Fruit fly (Drosophila melanogaster) Kc167 (cell line): ENCODE measurements around the gene Scm.

Source experiments
- Myc ChIP-seq: fragments of >200 bp; optimal IDR thresholded peaks from 2 replicates; lab custom pipeline; 2017; ENCODE audit warnings: missing external identifiers
- Sin3A ChIP-seq: fragments of >200 bp; optimal IDR thresholded peaks from 2 replicates; lab custom pipeline; 2018; ENCODE audit warnings: missing external identifiers
- h ChIP-seq: fragments of >200 bp; optimal IDR thresholded peaks from 3 replicates; lab custom pipeline; 2018; ENCODE audit warnings: missing external identifiers
- insv ChIP-seq: fragments of >200 bp; optimal IDR thresholded peaks from 3 replicates; lab custom pipeline; 2018; ENCODE audit warnings: missing external identifiers
- psq ChIP-seq: fragments of >200 bp; optimal IDR thresholded peaks from 2 replicates; lab custom pipeline; 2017; ENCODE audit warnings: missing external identifiers
- ttk ChIP-seq: sonication (Bioruptor generic); optimal IDR thresholded peaks from 2 replicates; lab custom pipeline; 2017; ENCODE audit warnings: missing external identifiers

Gene Scm

dm6 chr3R:9644620-9645019 lies 7.2 kb upstream of the Scm start:
- TF ChIP-seq ttk (lab: Kevin White, UChicago), result no peak
- TF ChIP-seq Sin3A (lab: Kevin White, UChicago), result no peak
- TF ChIP-seq psq (lab: Kevin White, UChicago), result no peak
- TF ChIP-seq Myc, result no peak
- no peak for TF ChIP-seq insv (lab: Kevin White, UChicago)
- no peak for TF ChIP-seq h (lab: Kevin White, UChicago)

DNA sequence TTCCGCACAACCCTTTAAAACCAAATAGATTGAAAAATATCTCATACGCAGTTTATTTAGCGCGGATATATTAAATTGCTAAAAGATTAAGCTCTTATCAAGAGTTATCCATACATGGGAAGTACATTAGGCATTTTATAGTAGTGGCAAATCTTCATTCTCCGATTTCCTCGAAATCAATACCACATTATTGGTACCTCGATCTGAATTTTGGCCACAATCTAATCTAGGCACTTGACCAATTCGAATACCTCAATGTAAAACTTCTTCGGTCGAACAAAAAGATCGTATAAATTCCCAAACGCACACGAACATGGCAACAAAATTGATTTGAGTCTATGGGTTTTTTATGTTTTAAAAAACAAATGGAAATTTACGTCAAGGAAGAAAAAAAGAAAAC lies 6.6 kb upstream of the Scm start:
- no peak for TF ChIP-seq psq (lab: Kevin White, UChicago)
- no peak for TF ChIP-seq insv (lab: Kevin White, UChicago)
- TF ChIP-seq Sin3A (lab: Kevin White, UChicago), result no peak
- no peak for TF ChIP-seq ttk (lab: Kevin White, UChicago)
- TF ChIP-seq h (lab: Kevin White, UChicago), result no peak
- TF ChIP-seq Myc, result no peak

DNA sequence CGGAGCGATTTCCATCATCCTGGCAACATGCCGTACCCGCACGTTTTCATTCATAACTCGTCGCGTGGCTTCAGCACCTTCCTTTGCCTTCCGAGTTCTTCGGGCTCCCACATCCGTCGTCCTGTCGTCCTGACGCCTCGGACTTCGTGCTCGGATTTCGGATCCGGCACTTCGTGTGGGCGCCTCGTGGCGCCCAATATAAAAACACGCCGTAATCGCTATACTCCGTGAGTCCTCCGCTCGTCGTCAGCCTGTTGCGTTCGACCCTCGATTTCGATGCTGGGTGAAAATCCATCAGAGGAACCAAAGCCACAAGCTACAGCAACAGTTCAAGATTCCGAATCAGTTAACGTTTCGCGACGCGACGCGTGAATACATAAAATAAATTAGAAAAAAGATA lies 2.9 kb upstream of the Scm start:
- TF ChIP-seq Myc (no peak), ttk (lab: Kevin White, UChicago) (no peak), Sin3A (lab: Kevin White, UChicago) (no peak), h (lab: Kevin White, UChicago) (no peak), insv (lab: Kevin White, UChicago) (no peak), psq (lab: Kevin White, UChicago) (no peak)

DNA sequence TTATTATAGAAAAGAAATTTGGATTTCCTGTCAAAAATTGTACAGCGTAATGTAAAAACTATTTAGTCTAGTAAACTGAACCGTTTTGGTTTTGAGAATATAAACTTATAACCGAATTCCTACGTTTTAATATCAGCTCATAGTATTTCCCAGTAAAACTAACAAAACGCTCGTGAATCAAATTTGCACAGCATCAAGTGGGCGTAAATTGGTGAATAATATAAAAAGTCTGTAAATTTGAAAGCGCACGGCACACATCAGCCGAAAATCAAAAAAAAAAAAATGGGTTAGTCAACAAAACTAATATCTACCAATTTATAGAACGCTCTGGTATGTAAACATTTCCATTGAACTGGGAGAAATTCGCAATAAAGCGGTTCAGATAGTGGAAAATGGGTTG lies 471 bp upstream of the Scm start, which contains the start of gene Dh44:
Gene Dh44, plus strand, starts transcription at position 301 of the 400 bp plus-strand sequence.
- TF ChIP-seq psq (lab: Kevin White, UChicago) (no peak), Sin3A (lab: Kevin White, UChicago) (no peak), h (lab: Kevin White, UChicago) (no peak), ttk (lab: Kevin White, UChicago) (no peak), Myc (no peak), insv (lab: Kevin White, UChicago) (no peak)

- TF ChIP-seq Myc, result no peak
- no peak for TF ChIP-seq insv (lab: Kevin White, UChicago)
- no peak for TF ChIP-seq Sin3A (lab: Kevin White, UChicago)
- TF ChIP-seq ttk (lab: Kevin White, UChicago), result no peak
- no peak for TF ChIP-seq psq (lab: Kevin White, UChicago)
- no peak for TF ChIP-seq h (lab: Kevin White, UChicago)
Measured at dm6 chr3R:9632110-9632921, 5.1 kb downstream of the Scm start.

dm6 chr3R:9631564-9631963 lies 5.8 kb downstream of the Scm start, which contains the start of gene SpdS:
TSS of gene SpdS (plus strand) at chr3R:9631641.
- TF ChIP-seq Sin3A (lab: Kevin White, UChicago), result no peak
- TF ChIP-seq ttk (lab: Kevin White, UChicago), result no peak
- no peak for TF ChIP-seq h (lab: Kevin White, UChicago)

dm6 chr3R:9630633-9631095 lies 6.7 kb downstream of the Scm start, which contains the start of gene Calr:
TSS of gene Calr (minus strand) at chr3R:9630851.
- TF ChIP-seq ttk (lab: Kevin White, UChicago) (no peak), psq (lab: Kevin White, UChicago) (no peak), insv (lab: Kevin White, UChicago) (no peak), Myc (no peak), Sin3A (lab: Kevin White, UChicago) (no peak), h (lab: Kevin White, UChicago) (no peak)

- no peak for TF ChIP-seq Myc
- no peak for TF ChIP-seq psq (lab: Kevin White, UChicago)
- no peak for TF ChIP-seq ttk (lab: Kevin White, UChicago)
- no peak for TF ChIP-seq h (lab: Kevin White, UChicago)
- TF ChIP-seq Sin3A (lab: Kevin White, UChicago), result no peak
- no peak for TF ChIP-seq insv (lab: Kevin White, UChicago)
Measured at dm6 chr3R:9630053-9630632, 7.3 kb downstream of the Scm start.

dm6 chr3R:9628607-9629006 lies 8.8 kb downstream of the Scm start:
- TF ChIP-seq Myc (no peak), Sin3A (lab: Kevin White, UChicago) (no peak), insv (lab: Kevin White, UChicago) (no peak), h (lab: Kevin White, UChicago) (no peak), ttk (lab: Kevin White, UChicago) (no peak), psq (lab: Kevin White, UChicago) (no peak)

DNA sequence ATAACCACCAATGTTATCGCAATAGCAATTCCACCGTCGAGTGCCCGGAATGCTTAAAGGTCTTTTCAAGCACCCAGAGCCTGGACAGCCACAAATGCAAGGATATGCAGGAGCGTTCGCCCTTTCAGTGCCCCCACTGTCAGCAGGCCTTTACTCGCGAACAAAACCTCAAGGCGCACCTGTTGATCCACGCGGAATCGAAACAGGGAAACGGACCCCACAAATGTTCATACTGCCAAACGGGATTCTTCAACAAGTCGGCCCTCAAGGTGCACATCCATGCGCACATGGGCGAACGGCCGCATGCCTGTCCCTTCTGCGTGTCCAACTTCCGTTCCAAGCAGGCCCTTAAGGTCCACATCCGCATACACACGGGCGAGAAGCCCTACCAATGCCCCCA lies 9.4 kb downstream of the Scm start:
- no peak for TF ChIP-seq Sin3A (lab: Kevin White, UChicago)
- TF ChIP-seq h (lab: Kevin White, UChicago), result no peak
- no peak for TF ChIP-seq ttk (lab: Kevin White, UChicago)
- no peak for TF ChIP-seq psq (lab: Kevin White, UChicago)
- TF ChIP-seq insv (lab: Kevin White, UChicago), result no peak
- no peak for TF ChIP-seq Myc

DNA sequence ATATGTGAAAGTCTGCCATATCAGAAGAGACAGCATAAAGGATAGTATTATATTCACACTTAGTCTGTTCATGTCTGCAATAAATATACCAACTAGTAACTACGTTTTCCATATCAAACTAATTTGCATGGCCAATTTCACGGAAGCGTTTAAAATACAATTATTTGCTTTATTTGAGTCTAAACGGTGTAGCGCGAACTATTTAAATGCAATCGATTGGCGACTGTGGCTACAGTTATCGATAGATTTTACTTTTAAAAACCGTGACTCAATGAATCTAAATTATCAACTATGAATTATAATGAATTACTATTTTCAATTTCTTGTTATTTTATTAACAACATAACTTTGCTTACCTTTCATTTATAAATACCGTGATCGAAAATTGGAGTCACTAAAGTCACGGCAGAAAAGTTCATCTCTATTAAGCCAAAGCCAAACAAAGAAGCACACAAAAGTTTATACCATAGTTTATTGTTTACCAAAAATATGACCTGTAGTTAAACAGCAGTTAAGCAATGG lies 10.5 kb downstream of the Scm start, which contains the start of the genes CG9427 and CG8319:
Gene CG9427, minus strand, starts transcription at position 51 of the 522 bp plus-strand sequence.
Gene CG8319, plus strand, starts transcription at position 442 of the 522 bp plus-strand sequence.
- TF ChIP-seq Sin3A (lab: Kevin White, UChicago), result no peak
- no peak for TF ChIP-seq h (lab: Kevin White, UChicago)
- TF ChIP-seq ttk (lab: Kevin White, UChicago), result no peak
- no peak for TF ChIP-seq Myc
- no peak for TF ChIP-seq insv (lab: Kevin White, UChicago)
- no peak for TF ChIP-seq psq (lab: Kevin White, UChicago)
